Worm (Caenorhabditis elegans): ENCODE data around the gene srt-12.

DNA sequence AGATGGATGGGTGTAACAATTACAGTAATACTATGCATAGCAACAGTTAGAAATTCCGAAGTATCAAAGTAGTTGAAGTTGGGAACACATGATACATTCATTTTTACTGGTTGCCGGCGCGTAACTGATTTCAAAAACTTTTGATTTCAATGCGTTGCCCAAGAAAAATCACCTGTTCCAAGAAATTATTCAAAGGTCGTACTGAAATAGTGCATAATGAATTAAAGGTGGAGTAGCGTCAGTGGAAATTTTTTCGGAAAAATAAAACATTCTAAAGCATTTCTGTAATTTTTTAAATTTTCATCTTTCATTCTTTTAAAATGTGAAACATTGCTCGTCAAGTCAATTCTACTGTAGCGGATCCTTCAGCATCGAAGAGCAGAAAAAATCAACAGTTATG, 2.0 kb downstream of the srt-12 start, which contains the start of gene srh-204:
- TF ChIP-seq scrt-1 (GFP tag; IDR thresholded peaks at IDR 0.05) = no peak
- no peak for TF ChIP-seq ama-1 (optimal IDR thresholded peaks at IDR 0.05)
- TF ChIP-seq hmbx-1 (tag; optimal IDR thresholded peaks at IDR 0.05) = no peak
- no peak for TF ChIP-seq flt-1 (GFP tag; IDR thresholded peaks at IDR 0.05)
- no peak for TF ChIP-seq tbx-37 (GFP tag; conservative IDR thresholded peaks at IDR 0.05)
- TF ChIP-seq aly-1 (tag; optimal IDR thresholded peaks at IDR 0.05) = no peak
- TF ChIP-seq tra-4 (tag; optimal IDR thresholded peaks at IDR 0.05) = no peak
- no peak for TF ChIP-seq tbx-11 (GFP tag; IDR thresholded peaks at IDR 0.05)
- no peak for TF ChIP-seq hmg-4 (GFP tag; optimal IDR thresholded peaks at IDR 0.05)
- TF ChIP-seq ets-7 (tag; optimal IDR thresholded peaks at IDR 0.05) = no peak
- no peak for TF ChIP-seq ceh-36 (tag; optimal IDR thresholded peaks at IDR 0.05)
- TF ChIP-seq pes-1 (GFP tag; IDR thresholded peaks at IDR 0.05) = no peak
- TF ChIP-seq F13C5.2 (tag; optimal IDR thresholded peaks at IDR 0.05) = no peak
